Worm (Caenorhabditis elegans): ENCODE measurements around the gene cyp-37B1.

- TF ChIP-seq skn-1 (tag; optimal IDR thresholded peaks at IDR 0.05), result no peak
- TF ChIP-seq daf-12 (tag; optimal IDR thresholded peaks at IDR 0.05), result no peak
- TF ChIP-seq R02D3.7 (tag; optimal IDR thresholded peaks at IDR 0.05), result no peak
- no peak for TF ChIP-seq lin-39 (tag; optimal IDR thresholded peaks at IDR 0.05)
- no peak for TF ChIP-seq nfya-1 (tag; optimal IDR thresholded peaks at IDR 0.05; ENCODE audit: insufficient read depth)
- TF ChIP-seq eor-1 (tag; optimal IDR thresholded peaks at IDR 0.05), result no peak
- TF ChIP-seq unc-39 (tag; optimal IDR thresholded peaks at IDR 0.05), result no peak
- TF ChIP-seq nhr-12 (tag; optimal IDR thresholded peaks at IDR 0.05), result no peak
Observed at ce11 chrV:16292409-16292808, 14.5 kb downstream of the cyp-37B1 start, which contains the start of gene oac-5.
